Worm (Caenorhabditis elegans) whole organism, L2 larva: Measurements from ENCODE around the gene F25B4.8.
A peak's percentile ranks its signal among the peaks of the same experiment; 100 is the strongest.

Experiments
- C34F6.9 ChIP-seq: fragments of 150-350 bp; optimal IDR thresholded peaks from 2 replicates; lab custom pipeline; 2014; ENCODE audit warnings: missing biosample characterization, missing genetic modification characterization
- F13H6.1 ChIP-seq: sonication (generic microtip); optimal IDR thresholded peaks from 2 replicates; lab custom pipeline; 2016; ENCODE audit warnings: missing genetic modification characterization, missing compliant biosample characterization
- R02D3.7 ChIP-seq: fragments of 150-350 bp; optimal IDR thresholded peaks from 2 replicates; lab custom pipeline; 2014; ENCODE audit warnings: missing biosample characterization, missing genetic modification characterization
- Y55F3AM.14 ChIP-seq: fragments of 200-800 bp; sonication (Bioruptor generic); optimal IDR thresholded peaks from 2 replicates; lab custom pipeline; 2018; ENCODE audit warnings: mild to moderate bottlenecking, missing genetic modification characterization, missing compliant biosample characterization
- ZK546.5 ChIP-seq: sonication (generic microtip); optimal IDR thresholded peaks from 2 replicates; lab custom pipeline; 2017; ENCODE audit warnings: missing biosample characterization, missing genetic modification characterization
- alr-1 ChIP-seq: fragments of 150-350 bp; optimal IDR thresholded peaks from 2 replicates; lab custom pipeline; 2014; ENCODE audit warnings: missing biosample characterization, missing genetic modification characterization
- aly-2 ChIP-seq: fragments of 150-350 bp; optimal IDR thresholded peaks from 2 replicates; lab custom pipeline; 2014; ENCODE audit warnings: missing biosample characterization, missing genetic modification characterization
- ama-1 ChIP-seq: fragments of 150-350 bp; optimal IDR thresholded peaks from 2 replicates; lab custom pipeline; 2018; ENCODE audit warnings: inconsistent platforms
- blmp-1 ChIP-seq: sonication (generic microtip); optimal IDR thresholded peaks from 2 replicates; lab custom pipeline; 2017; ENCODE audit warnings: missing genetic modification characterization, mild to moderate bottlenecking, missing compliant biosample characterization, antibody characterized with exemption, moderate library complexity; ENCODE audit not compliant: insufficient read depth
- ceh-16 ChIP-seq: fragments of 150-350 bp; optimal IDR thresholded peaks from 2 replicates; lab custom pipeline; 2014; ENCODE audit warnings: missing biosample characterization, missing genetic modification characterization
- ceh-82 ChIP-seq: fragments of 150-350 bp; optimal IDR thresholded peaks from 2 replicates; lab custom pipeline; 2014; ENCODE audit warnings: missing biosample characterization, missing genetic modification characterization
- crh-2 ChIP-seq: sonication (generic microtip); optimal IDR thresholded peaks from 2 replicates; lab custom pipeline; 2017; ENCODE audit warnings: missing biosample characterization, missing genetic modification characterization
- dmd-4 ChIP-seq: sonication (generic microtip); optimal IDR thresholded peaks from 2 replicates; lab custom pipeline; 2017; ENCODE audit warnings: missing biosample characterization, missing genetic modification characterization
- egl-27 ChIP-seq: sonication (generic microtip); optimal IDR thresholded peaks from 3 replicates; lab custom pipeline; 2017; ENCODE audit warnings: missing biosample characterization, missing genetic modification reagents, missing genetic modification characterization
- elt-1 ChIP-seq: fragments of 150-350 bp; optimal IDR thresholded peaks from 2 replicates; lab custom pipeline; 2014; ENCODE audit warnings: missing biosample characterization, missing genetic modification characterization
- elt-3 ChIP-seq: sonication (generic microtip); optimal IDR thresholded peaks from 2 replicates; lab custom pipeline; 2017; ENCODE audit warnings: missing biosample characterization, missing genetic modification characterization
- fos-1 ChIP-seq: fragments of 150-350 bp; optimal IDR thresholded peaks from 2 replicates; lab custom pipeline; 2014; ENCODE audit warnings: missing biosample characterization, missing genetic modification characterization
- lin-11 ChIP-seq: fragments of 150-350 bp; sonication (generic microtip); optimal IDR thresholded peaks from 2 replicates; lab custom pipeline; 2014; ENCODE audit warnings: missing biosample characterization, missing genetic modification characterization, inconsistent platforms, mixed read lengths
- lin-13 ChIP-seq: fragments of 150-350 bp; optimal IDR thresholded peaks from 2 replicates; lab custom pipeline; 2014; ENCODE audit warnings: missing biosample characterization, missing genetic modification reagents, missing genetic modification characterization
- lin-39 ChIP-seq: fragments of 150-350 bp; optimal IDR thresholded peaks from 2 replicates; lab custom pipeline; 2014; ENCODE audit warnings: missing biosample characterization, missing genetic modification reagents, missing genetic modification characterization
- lsy-2 ChIP-seq, 2 experiments: fragments of 150-350 bp in 1 of 2; sonication (generic microtip) in 1 of 2; optimal IDR thresholded peaks; 2 replicates each; lab custom pipeline; 2014 to 2017; ENCODE audit warnings: missing biosample characterization in 2 of 2, missing genetic modification characterization in 2 of 2
- mab-5 ChIP-seq: fragments of 150-350 bp; optimal IDR thresholded peaks from 2 replicates; lab custom pipeline; 2014; ENCODE audit warnings: missing biosample characterization, missing genetic modification characterization
- mbf-1 ChIP-seq: sonication (generic microtip); optimal IDR thresholded peaks from 2 replicates; lab custom pipeline; 2017; ENCODE audit warnings: missing biosample characterization, missing genetic modification characterization
- mdl-1 ChIP-seq, 2 experiments: fragments of 150-350 bp in 1 of 2; sonication (generic microtip) in 1 of 2; optimal IDR thresholded peaks; 2 replicates each; lab custom pipeline; 2017; ENCODE audit warnings: missing biosample characterization in 2 of 2, missing genetic modification characterization in 2 of 2
- nhr-10 ChIP-seq: sonication (generic microtip); optimal IDR thresholded peaks from 2 replicates; lab custom pipeline; 2017; ENCODE audit warnings: missing biosample characterization, missing genetic modification characterization
- nhr-11 ChIP-seq: fragments of 150-350 bp; optimal IDR thresholded peaks from 2 replicates; lab custom pipeline; 2014; ENCODE audit warnings: missing biosample characterization, missing genetic modification characterization
- nhr-12 ChIP-seq: fragments of 150-350 bp; optimal IDR thresholded peaks from 2 replicates; lab custom pipeline; 2014; ENCODE audit warnings: missing biosample characterization, missing genetic modification characterization
- nhr-129 ChIP-seq: fragments of 150-350 bp; optimal IDR thresholded peaks from 2 replicates; lab custom pipeline; 2014; ENCODE audit warnings: missing biosample characterization, missing genetic modification characterization
- nhr-21 ChIP-seq: fragments of 150-350 bp; optimal IDR thresholded peaks from 2 replicates; lab custom pipeline; 2014; ENCODE audit warnings: missing biosample characterization, missing genetic modification characterization
- nhr-23 ChIP-seq: fragments of 150-350 bp; optimal IDR thresholded peaks from 2 replicates; lab custom pipeline; 2014; ENCODE audit warnings: missing biosample characterization, missing genetic modification reagents, missing genetic modification characterization
- nhr-237 ChIP-seq: fragments of 150-350 bp; optimal IDR thresholded peaks from 2 replicates; lab custom pipeline; 2014; ENCODE audit warnings: missing biosample characterization, missing genetic modification characterization
- nhr-25 ChIP-seq: fragments of 150-350 bp; sonication (generic microtip); optimal IDR thresholded peaks from 3 replicates; lab custom pipeline; 2014; ENCODE audit warnings: missing biosample characterization, missing genetic modification characterization
- nhr-6 ChIP-seq: fragments of 150-350 bp; optimal IDR thresholded peaks from 2 replicates; lab custom pipeline; 2014; ENCODE audit warnings: missing biosample characterization, missing genetic modification characterization
- nhr-77 ChIP-seq: fragments of 150-350 bp; optimal IDR thresholded peaks from 2 replicates; lab custom pipeline; 2014; ENCODE audit warnings: missing biosample characterization, missing genetic modification characterization
- peb-1 ChIP-seq: fragments of 150-350 bp; optimal IDR thresholded peaks from 2 replicates; lab custom pipeline; 2014; ENCODE audit warnings: missing biosample characterization, missing genetic modification characterization
- skn-1 ChIP-seq: sonication (generic microtip); optimal IDR thresholded peaks from 2 replicates; lab custom pipeline; 2017; ENCODE audit warnings: missing biosample characterization, missing genetic modification characterization
- sma-3 ChIP-seq: sonication (generic microtip); optimal IDR thresholded peaks from 2 replicates; lab custom pipeline; 2016; ENCODE audit warnings: missing genetic modification reagents, missing genetic modification characterization, missing compliant biosample characterization
- sma-9 ChIP-seq, 2 experiments: fragments of 150-350 bp in 1 of 2; sonication (generic microtip) in 1 of 2; optimal IDR thresholded peaks; 2 replicates each; lab custom pipeline; 2014 to 2016; ENCODE audit warnings: missing genetic modification characterization in 2 of 2, mild to moderate bottlenecking in 1 of 2, missing biosample characterization in 1 of 2, missing compliant biosample characterization in 1 of 2, missing genetic modification reagents in 1 of 2, moderate library complexity in 1 of 2
- snpc-4 ChIP-seq: fragments of 150-350 bp; optimal IDR thresholded peaks from 2 replicates; lab custom pipeline; 2014; ENCODE audit warnings: missing biosample characterization, missing genetic modification characterization
- unc-39 ChIP-seq: fragments of 150-350 bp; optimal IDR thresholded peaks from 2 replicates; lab custom pipeline; 2014; ENCODE audit warnings: missing biosample characterization, missing genetic modification characterization
- unc-55 ChIP-seq: fragments of 150-350 bp; sonication (generic microtip); optimal IDR thresholded peaks from 3 replicates; lab custom pipeline; 2014; ENCODE audit warnings: missing biosample characterization, missing genetic modification reagents, missing genetic modification characterization
- unc-62 ChIP-seq: fragments of 150-350 bp; optimal IDR thresholded peaks from 2 replicates; lab custom pipeline; 2014; ENCODE audit warnings: missing biosample characterization, missing genetic modification reagents, missing genetic modification characterization
- zag-1 ChIP-seq: fragments of 150-350 bp; optimal IDR thresholded peaks from 2 replicates; lab custom pipeline; 2014; ENCODE audit warnings: missing biosample characterization, missing genetic modification characterization
- ztf-1 ChIP-seq: fragments of 200-800 bp; sonication (Bioruptor generic); conservative IDR thresholded peaks from 2 replicates; pipeline ENCODE4 v1.3.6; 2022; ENCODE audit warnings: missing genetic modification characterization, missing compliant biosample characterization
- ztf-11 ChIP-seq: sonication (generic microtip); optimal IDR thresholded peaks from 2 replicates; lab custom pipeline; 2017; ENCODE audit warnings: missing biosample characterization, missing genetic modification characterization
- ztf-4 ChIP-seq: fragments of 150-350 bp; optimal IDR thresholded peaks from 2 replicates; lab custom pipeline; 2014; ENCODE audit warnings: missing biosample characterization, missing genetic modification characterization

The F25B4.8 gene

DNA sequence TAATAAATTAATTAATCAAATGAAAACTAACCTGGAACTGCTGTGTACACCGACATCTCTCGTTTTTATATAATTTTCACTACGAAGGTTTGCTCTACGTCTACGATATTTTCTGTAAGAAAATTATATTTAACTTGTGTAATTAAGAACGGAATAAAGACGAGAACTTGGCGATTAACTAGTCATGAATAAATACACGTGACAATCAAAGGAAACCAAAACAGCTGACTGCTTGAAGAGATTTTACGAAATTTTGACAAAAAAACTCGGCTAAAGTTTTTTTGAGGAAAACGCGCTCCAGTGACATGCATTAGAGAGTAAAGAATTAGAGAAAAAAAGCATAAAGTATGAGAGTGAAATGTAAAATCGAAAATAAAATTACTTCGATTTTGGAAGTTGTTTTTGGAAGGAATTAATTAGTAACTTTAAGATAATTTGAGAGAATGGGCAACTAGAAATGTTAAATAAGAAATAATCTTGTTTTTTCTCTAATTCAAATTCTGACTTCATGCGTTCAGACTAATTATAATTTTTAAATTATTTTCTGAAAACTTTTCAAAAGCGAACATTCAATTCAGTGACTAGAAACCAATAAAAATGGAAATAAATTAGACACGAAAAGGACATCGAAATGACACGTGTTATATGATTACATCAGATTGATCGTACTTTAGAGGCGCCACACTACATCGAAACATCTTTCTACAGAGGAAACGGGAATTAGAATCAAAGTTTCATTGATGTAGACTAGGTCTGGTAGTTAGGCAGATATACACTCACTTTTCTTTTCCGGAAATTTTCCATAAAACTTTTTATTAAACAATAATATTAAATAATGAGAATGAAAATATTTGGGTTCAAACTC, 4.2 kb downstream of the F25B4.8 start, which contains the start of gene F25B4.7:
F25B4.7 (minus strand) TSS at position 112 of the 865 bp plus-strand sequence.
- peak; percentile 68 for TF ChIP-seq C34F6.9
- TF ChIP-seq lin-11: no peak
- no peak for TF ChIP-seq mab-5 (tag; lab: Kevin White, UChicago)
- no peak for TF ChIP-seq elt-3 (tag; lab: Kevin White, UChicago)
- TF ChIP-seq ztf-11 (tag; lab: Kevin White, UChicago): no peak
- peak; percentile 41 for TF ChIP-seq nhr-21 (tag; lab: Kevin White, UChicago)
- no peak for TF ChIP-seq lin-39 (tag; lab: Kevin White, UChicago)
- peak; percentile 82 for TF ChIP-seq nhr-129 (tag; lab: Kevin White, UChicago)
- peak; percentile 33 for TF ChIP-seq nhr-25 (tag; lab: Kevin White, UChicago)
- no peak for TF ChIP-seq zag-1 (tag; lab: Kevin White, UChicago)
- no peak for TF ChIP-seq blmp-1 (tag; lab: Kevin White, UChicago)
- peak in 1 of 2 experiments; percentile 41 for TF ChIP-seq lsy-2 (tag; optimal IDR thresholded peaks at IDR 0.05; lab: Kevin White, UChicago)
- no peak for TF ChIP-seq lin-13 (GFP tag; lab: Kevin White, UChicago)
- TF ChIP-seq ceh-82: no peak
- TF ChIP-seq unc-62 (GFP tag; lab: Kevin White, UChicago): no peak
- peak; percentile 64 for TF ChIP-seq unc-55 (GFP tag; lab: Kevin White, UChicago)
- no peak for TF ChIP-seq nhr-12 (tag; lab: Kevin White, UChicago)
- peak; percentile 40 for TF ChIP-seq fos-1 (tag; lab: Kevin White, UChicago)
- peak; percentile 74 for TF ChIP-seq sma-9 (GFP tag; optimal IDR thresholded peaks at IDR 0.05; lab: Kevin White, UChicago)
- no peak for TF ChIP-seq sma-9 (tag; optimal IDR thresholded peaks at IDR 0.05; lab: Kevin White, UChicago)
- peak; percentile 67 for TF ChIP-seq crh-2 (tag; lab: Kevin White, UChicago)
- no peak for TF ChIP-seq nhr-23 (tag; lab: Kevin White, UChicago)
- TF ChIP-seq dmd-4: no peak

DNA sequence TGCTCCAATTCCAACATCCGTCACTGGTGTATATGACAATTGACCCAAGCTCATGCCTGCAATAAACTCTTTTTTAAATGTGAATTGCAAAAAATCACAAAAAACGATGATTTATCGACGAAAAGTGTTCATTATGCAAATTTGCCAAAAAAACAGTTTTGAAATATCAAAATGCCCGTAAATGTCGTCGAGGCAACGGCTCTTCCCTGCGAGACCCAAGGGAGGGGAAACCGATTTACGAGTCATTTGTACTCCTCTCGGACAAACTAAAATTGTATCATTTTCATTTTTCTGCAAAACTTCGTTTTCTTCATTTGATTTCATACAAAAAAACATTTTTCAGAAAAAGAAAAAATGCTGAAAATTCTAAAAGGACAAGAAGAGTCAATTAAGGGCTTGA, 7.0 kb downstream of the F25B4.8 start, which contains the start of the genes hmgs-1 and F25B4.4:
hmgs-1 (minus strand) TSS at position 56 of the 400 bp plus-strand sequence.
F25B4.4 (plus strand) TSS at position 340 of the 400 bp plus-strand sequence.
- TF ChIP-seq crh-2 (tag; lab: Kevin White, UChicago): peak; percentile 94
- no peak for TF ChIP-seq nhr-11 (tag; lab: Kevin White, UChicago)
- TF ChIP-seq nhr-25 (tag; lab: Kevin White, UChicago): peak; percentile 93
- peak; percentile 57 for TF ChIP-seq ama-1
- TF ChIP-seq nhr-77 (tag; lab: Kevin White, UChicago): peak; percentile 47
- TF ChIP-seq dmd-4: peak; percentile 21
- TF ChIP-seq elt-3 (tag; lab: Kevin White, UChicago): no peak
- no peak for TF ChIP-seq nhr-237
- peak; percentile 34 for TF ChIP-seq Y55F3AM.14 (GFP tag; lab: Kevin White, UChicago)
- peak; percentile 84 to 95 for TF ChIP-seq lsy-2 (tag; optimal IDR thresholded peaks at IDR 0.05; lab: Kevin White, UChicago)
- TF ChIP-seq lin-13 (GFP tag; lab: Kevin White, UChicago): peak; percentile 91
- TF ChIP-seq mbf-1 (tag; lab: Kevin White, UChicago): no peak
- TF ChIP-seq elt-1: no peak
- no peak for TF ChIP-seq ztf-11 (tag; lab: Kevin White, UChicago)
- peak; percentile 87 for TF ChIP-seq nhr-21 (tag; lab: Kevin White, UChicago)
- TF ChIP-seq blmp-1 (tag; lab: Kevin White, UChicago): peak; percentile 78
- no peak for TF ChIP-seq alr-1
- TF ChIP-seq aly-2 (tag; lab: Kevin White, UChicago): no peak
- TF ChIP-seq peb-1: no peak
- peak; percentile 87 for TF ChIP-seq ztf-4 (tag; lab: Kevin White, UChicago)
- peak; percentile 83 for TF ChIP-seq zag-1 (tag; lab: Kevin White, UChicago)
- TF ChIP-seq sma-3: peak; percentile 89
- peak; percentile 91 for TF ChIP-seq egl-27 (tag; lab: Kevin White, UChicago)
- TF ChIP-seq mdl-1 (tag; optimal IDR thresholded peaks at IDR 0.05; lab: Kevin White, UChicago): no peak
- TF ChIP-seq R02D3.7: peak; percentile 99
- peak; percentile 61 for TF ChIP-seq lin-39 (tag; lab: Kevin White, UChicago)
- peak; percentile 81 for TF ChIP-seq lin-11
- TF ChIP-seq sma-9 (GFP tag; optimal IDR thresholded peaks at IDR 0.05; lab: Kevin White, UChicago): peak; percentile 95
- TF ChIP-seq sma-9 (tag; optimal IDR thresholded peaks at IDR 0.05; lab: Kevin White, UChicago): no peak
- TF ChIP-seq unc-39 (tag; lab: Kevin White, UChicago): no peak
- peak; percentile 72 for TF ChIP-seq nhr-10 (tag; lab: Kevin White, UChicago)
- TF ChIP-seq nhr-6 (tag; lab: Kevin White, UChicago): peak; percentile 80
- peak; percentile 32 for TF ChIP-seq ZK546.5 (tag; lab: Kevin White, UChicago)
- no peak for TF ChIP-seq nhr-23 (tag; lab: Kevin White, UChicago)
- TF ChIP-seq nhr-12 (tag; lab: Kevin White, UChicago): no peak
- peak; percentile 83 for TF ChIP-seq fos-1 (tag; lab: Kevin White, UChicago)
- TF ChIP-seq ceh-82: peak; percentile 17
- TF ChIP-seq ztf-1: no peak
- TF ChIP-seq snpc-4 (tag; lab: Kevin White, UChicago): peak; percentile 68
- TF ChIP-seq mab-5 (tag; lab: Kevin White, UChicago): peak; percentile 95
- peak; percentile 93 for TF ChIP-seq C34F6.9
- TF ChIP-seq unc-62 (GFP tag; lab: Kevin White, UChicago): peak; percentile 49
- TF ChIP-seq unc-55 (GFP tag; lab: Kevin White, UChicago): peak; percentile 97
- no peak for TF ChIP-seq ceh-16 (tag; lab: Kevin White, UChicago)
- peak; percentile 21 for TF ChIP-seq skn-1 (tag; lab: Kevin White, UChicago)
- TF ChIP-seq F13H6.1 (tag; lab: Kevin White, UChicago): peak; percentile 89
